Worm (Caenorhabditis elegans) whole organism, early embryonic: Measurements from ENCODE around the gene C32D5.10.

Source experiments
- B0310.2 ChIP-seq: sonication (generic microtip); optimal IDR thresholded peaks from 2 replicates; lab custom pipeline; 2016; ENCODE audit warnings: mild to moderate bottlenecking, missing genetic modification characterization, missing compliant biosample characterization
- F13C5.2 ChIP-seq: sonication (generic microtip); optimal IDR thresholded peaks from 2 replicates; lab custom pipeline; 2017; ENCODE audit warnings: mild to moderate bottlenecking, missing genetic modification characterization, inconsistent platforms, missing compliant biosample characterization
- aly-1 ChIP-seq: sonication (generic microtip); optimal IDR thresholded peaks from 2 replicates; lab custom pipeline; 2016; ENCODE audit warnings: missing genetic modification characterization, missing compliant biosample characterization
- ama-1 ChIP-seq: fragments of 150-350 bp; optimal IDR thresholded peaks from 2 replicates; lab custom pipeline; 2014
- ceh-13 ChIP-seq: fragments of 200-800 bp; sonication (Bioruptor generic); optimal IDR thresholded peaks from 2 replicates; lab custom pipeline; 2018; ENCODE audit warnings: mild to moderate bottlenecking, missing genetic modification characterization, missing compliant biosample characterization
- ceh-36 ChIP-seq: sonication (generic microtip); optimal IDR thresholded peaks from 2 replicates; lab custom pipeline; 2016; ENCODE audit warnings: missing genetic modification characterization, inconsistent platforms, missing compliant biosample characterization
- ets-7 ChIP-seq: sonication (generic microtip); optimal IDR thresholded peaks from 2 replicates; lab custom pipeline; 2016; ENCODE audit warnings: missing genotype, missing genetic modification characterization, missing compliant biosample characterization
- flt-1 ChIP-seq: fragments of 200-800 bp; sonication (Bioruptor generic); IDR thresholded peaks from 2 replicates; pipeline ENCODE4 v1.3.6; 2022; ENCODE audit warnings: missing genetic modification characterization, missing compliant biosample characterization
- hmbx-1 ChIP-seq: sonication (generic microtip); optimal IDR thresholded peaks from 2 replicates; lab custom pipeline; 2016; ENCODE audit warnings: mild to moderate bottlenecking, missing genetic modification characterization, missing compliant biosample characterization
- hmg-4 ChIP-seq: fragments of 200-800 bp; sonication (Bioruptor generic); optimal IDR thresholded peaks from 2 replicates; lab custom pipeline; 2018; ENCODE audit warnings: mild to moderate bottlenecking, missing genetic modification characterization, missing compliant biosample characterization
- hnd-1 ChIP-seq: sonication (generic microtip); optimal IDR thresholded peaks from 2 replicates; lab custom pipeline; 2016; ENCODE audit warnings: missing genetic modification characterization, missing compliant biosample characterization
- pes-1 ChIP-seq: fragments of 200-800 bp; sonication (Bioruptor generic); IDR thresholded peaks from 2 replicates; pipeline ENCODE4 v1.3.6; 2022; ENCODE audit warnings: missing genetic modification reagents, missing genetic modification characterization, missing compliant biosample characterization
- scrt-1 ChIP-seq: fragments of 200-800 bp; sonication (Bioruptor generic); IDR thresholded peaks from 2 replicates; pipeline ENCODE4 v1.3.6; 2022; ENCODE audit warnings: missing genetic modification characterization, missing compliant biosample characterization
- sea-1 ChIP-seq: fragments of 200-800 bp; sonication (Bioruptor generic); conservative IDR thresholded peaks from 2 replicates; pipeline ENCODE4 v1.3.6; 2022; ENCODE audit warnings: missing genetic modification characterization, missing compliant biosample characterization
- tbx-11 ChIP-seq: fragments of 200-800 bp; sonication (Bioruptor generic); IDR thresholded peaks from 2 replicates; pipeline ENCODE4 v1.3.6; 2022; ENCODE audit warnings: missing genetic modification characterization, missing compliant biosample characterization
- tbx-37 ChIP-seq: fragments of 200-800 bp; sonication (Bioruptor generic); conservative IDR thresholded peaks from 2 replicates; pipeline ENCODE4 v1.3.6; 2022; ENCODE audit warnings: missing genetic modification reagents, missing genetic modification characterization, missing compliant biosample characterization
- tra-4 ChIP-seq: sonication (generic microtip); optimal IDR thresholded peaks from 2 replicates; lab custom pipeline; 2017; ENCODE audit warnings: missing genetic modification characterization, missing compliant biosample characterization

The C32D5.10 gene

DNA sequence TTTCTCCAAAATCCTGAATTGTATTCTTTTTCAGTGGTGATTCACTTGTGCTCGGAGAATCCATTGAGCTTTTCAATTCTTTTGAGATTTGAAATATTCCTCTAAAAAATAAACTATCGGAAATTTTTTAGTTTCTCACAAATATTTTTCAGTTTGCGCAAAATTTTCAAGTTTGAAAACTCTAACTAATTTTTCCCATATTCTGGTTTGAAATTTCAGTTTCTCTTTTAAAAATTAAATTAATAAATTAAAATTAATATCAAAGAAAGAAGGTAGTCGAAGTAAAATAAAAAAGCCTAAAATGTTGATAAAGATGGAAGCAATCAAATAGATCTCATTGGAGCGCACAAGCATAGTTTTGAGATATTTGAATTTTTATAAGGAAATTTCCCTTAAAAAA, at the start of gene C32D5.10:
Gene C32D5.10, minus strand, starts transcription at position 101 of the 400 bp plus-strand sequence.
- TF ChIP-seq ama-1 (lab: Kevin White, UChicago) = no peak
- no peak for TF ChIP-seq tra-4 (tag; lab: Kevin White, UChicago)
- TF ChIP-seq aly-1 (tag; lab: Kevin White, UChicago) = no peak
- TF ChIP-seq B0310.2 (tag; lab: Kevin White, UChicago) = no peak
- TF ChIP-seq ceh-13 = no peak
- TF ChIP-seq F13C5.2 = no peak
- no peak for TF ChIP-seq hmg-4
- TF ChIP-seq pes-1 (GFP tag; lab: Robert Waterston, UW) = no peak
- no peak for TF ChIP-seq tbx-37 (GFP tag; lab: Robert Waterston, UW)
- no peak for TF ChIP-seq hnd-1 (tag; lab: Kevin White, UChicago)
- TF ChIP-seq hmbx-1 (tag; lab: Kevin White, UChicago) = no peak

DNA sequence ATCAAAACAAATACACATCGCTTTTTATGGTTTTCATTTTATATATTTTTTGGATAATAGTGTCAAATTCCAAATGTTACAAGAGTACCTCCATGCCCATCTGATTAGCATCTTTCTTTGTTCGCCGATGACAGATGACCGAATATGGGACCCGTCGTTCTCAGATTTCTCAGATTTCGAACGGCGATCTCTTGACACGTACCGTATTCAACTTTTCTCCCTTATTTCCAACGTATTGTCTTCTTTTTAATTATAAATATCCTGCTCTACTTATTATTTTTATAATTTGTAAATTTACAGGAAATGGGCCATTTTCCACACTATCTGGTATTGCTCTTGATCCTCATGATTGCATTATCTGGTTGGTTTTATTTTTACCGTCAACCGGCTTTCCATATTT, 46.6 kb upstream of the C32D5.10 start, which contains the start of gene zig-10:
Gene zig-10, plus strand, starts transcription at position 301 of the 400 bp plus-strand sequence.
- TF ChIP-seq F13C5.2 (no peak), pes-1 (GFP tag; lab: Robert Waterston, UW) (no peak), tbx-37 (GFP tag; lab: Robert Waterston, UW) (no peak), ama-1 (lab: Kevin White, UChicago) (no peak), tra-4 (tag; lab: Kevin White, UChicago) (no peak)

DNA sequence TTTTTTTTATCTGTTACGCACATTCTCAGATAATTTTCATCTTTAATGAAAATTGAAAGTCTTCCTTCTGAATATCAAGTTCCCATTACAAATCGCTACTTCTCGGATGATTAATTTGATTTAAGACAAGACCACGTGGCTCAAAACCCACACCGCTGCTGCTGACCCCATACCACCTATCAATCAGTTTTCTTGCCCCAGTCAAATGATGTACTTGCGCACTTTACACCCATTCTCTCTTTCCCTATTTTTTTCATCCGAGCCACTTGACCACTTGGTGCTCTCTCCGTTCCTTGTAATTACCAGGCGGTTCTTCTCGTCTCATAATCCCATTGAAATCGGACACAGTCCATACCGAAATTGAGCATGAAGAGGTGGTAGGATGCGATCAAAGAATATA, 42.2 kb upstream of the C32D5.10 start:
- no peak for TF ChIP-seq tra-4 (tag; lab: Kevin White, UChicago)
- TF ChIP-seq hmbx-1 (tag; lab: Kevin White, UChicago) = no peak
- TF ChIP-seq flt-1 = no peak
- no peak for TF ChIP-seq ceh-13
- no peak for TF ChIP-seq hnd-1 (tag; lab: Kevin White, UChicago)
- no peak for TF ChIP-seq tbx-37 (GFP tag; lab: Robert Waterston, UW)
- TF ChIP-seq aly-1 (tag; lab: Kevin White, UChicago) = no peak
- TF ChIP-seq sea-1 = no peak
- no peak for TF ChIP-seq ceh-36 (tag; lab: Kevin White, UChicago)
- TF ChIP-seq tbx-11 (GFP tag; lab: Robert Waterston, UW) = no peak
- no peak for TF ChIP-seq F13C5.2
- no peak for TF ChIP-seq pes-1 (GFP tag; lab: Robert Waterston, UW)
- TF ChIP-seq B0310.2 (tag; lab: Kevin White, UChicago) = no peak
- TF ChIP-seq ets-7 (tag; lab: Kevin White, UChicago) = no peak

DNA sequence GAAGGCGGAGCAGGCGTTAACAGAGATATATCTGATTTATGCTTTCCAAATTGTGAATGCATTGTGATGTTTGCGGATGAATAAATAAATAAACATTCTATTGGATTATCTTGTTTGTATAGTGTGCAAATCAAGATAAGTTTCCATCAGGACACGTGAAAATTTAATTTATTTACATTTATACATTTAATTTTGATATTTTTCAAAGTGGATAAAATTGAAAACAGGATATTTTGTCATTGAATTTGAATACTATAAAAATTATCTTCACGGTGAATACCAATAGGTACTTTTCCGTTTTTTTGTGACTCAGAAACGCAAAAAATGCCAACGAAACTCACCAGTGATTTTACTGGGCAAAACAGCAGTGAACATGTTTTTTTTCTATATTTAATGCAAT, 39.4 kb upstream of the C32D5.10 start, which contains the start of gene F58F12.3:
Gene F58F12.3, minus strand, starts transcription at position 101 of the 400 bp plus-strand sequence.
- no peak for TF ChIP-seq ets-7 (tag; lab: Kevin White, UChicago)
- no peak for TF ChIP-seq scrt-1 (GFP tag; lab: Robert Waterston, UW)
- TF ChIP-seq hnd-1 (tag; lab: Kevin White, UChicago) = no peak
- TF ChIP-seq B0310.2 (tag; lab: Kevin White, UChicago) = no peak
- TF ChIP-seq sea-1 = no peak
- TF ChIP-seq ceh-13 = no peak
- TF ChIP-seq hmg-4 = no peak
- no peak for TF ChIP-seq tbx-11 (GFP tag; lab: Robert Waterston, UW)
- TF ChIP-seq flt-1 = no peak
- no peak for TF ChIP-seq pes-1 (GFP tag; lab: Robert Waterston, UW)
- no peak for TF ChIP-seq ama-1 (lab: Kevin White, UChicago)
- TF ChIP-seq ceh-36 (tag; lab: Kevin White, UChicago) = no peak
- no peak for TF ChIP-seq hmbx-1 (tag; lab: Kevin White, UChicago)
- no peak for TF ChIP-seq tbx-37 (GFP tag; lab: Robert Waterston, UW)
- no peak for TF ChIP-seq tra-4 (tag; lab: Kevin White, UChicago)
- TF ChIP-seq F13C5.2 = no peak

DNA sequence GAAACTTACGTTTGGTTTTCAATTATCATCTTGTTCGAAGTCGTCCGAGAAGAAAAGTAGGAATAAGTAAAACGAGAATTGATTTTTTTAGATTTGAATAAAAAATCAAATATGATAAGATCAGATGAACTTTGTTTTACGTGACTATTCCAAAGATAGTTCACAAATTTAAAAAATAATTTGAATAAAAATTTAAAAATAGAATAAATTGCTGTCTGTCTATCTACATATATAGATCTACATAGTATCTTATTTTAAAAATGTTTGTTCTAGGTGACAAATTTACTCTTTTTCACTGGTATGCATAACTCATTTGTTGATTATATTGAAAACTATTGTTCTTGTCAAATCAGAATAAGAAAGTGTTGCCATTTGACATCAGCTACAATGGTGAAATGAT, 36.1 kb upstream of the C32D5.10 start, which contains the start of gene F58F12.2:
Gene F58F12.2, minus strand, starts transcription at position 101 of the 400 bp plus-strand sequence.
- no peak for TF ChIP-seq ceh-36 (tag; lab: Kevin White, UChicago)
- no peak for TF ChIP-seq scrt-1 (GFP tag; lab: Robert Waterston, UW)
- TF ChIP-seq ets-7 (tag; lab: Kevin White, UChicago) = no peak
- TF ChIP-seq tbx-37 (GFP tag; lab: Robert Waterston, UW) = no peak
- TF ChIP-seq F13C5.2 = no peak
- TF ChIP-seq hmg-4 = no peak
- TF ChIP-seq hmbx-1 (tag; lab: Kevin White, UChicago) = no peak
- no peak for TF ChIP-seq tra-4 (tag; lab: Kevin White, UChicago)
- TF ChIP-seq sea-1 = no peak
- no peak for TF ChIP-seq hnd-1 (tag; lab: Kevin White, UChicago)
- TF ChIP-seq flt-1 = no peak
- no peak for TF ChIP-seq tbx-11 (GFP tag; lab: Robert Waterston, UW)

DNA sequence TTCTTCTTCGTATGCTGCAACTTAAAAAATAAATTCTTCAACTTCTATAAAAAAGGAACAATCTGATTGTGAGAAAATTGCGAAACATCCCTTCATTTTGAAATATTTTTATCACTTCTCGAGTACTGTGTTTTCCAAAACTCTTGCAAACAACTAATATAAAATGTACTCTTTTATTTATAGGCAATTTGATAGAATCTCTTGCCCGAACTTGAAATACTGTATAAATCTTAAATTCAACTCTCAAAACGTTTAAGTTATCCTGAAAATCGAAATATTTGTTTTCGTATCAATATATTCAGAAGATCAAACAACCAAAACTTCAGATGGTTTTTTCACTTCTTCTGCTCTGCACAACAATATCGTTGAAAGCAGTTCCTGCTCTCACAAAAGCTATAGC, 34.7 kb upstream of the C32D5.10 start, which contains the start of gene F58F12.4:
Gene F58F12.4, plus strand, starts transcription at position 301 of the 400 bp plus-strand sequence.
- TF ChIP-seq aly-1 (tag; lab: Kevin White, UChicago) (no peak), ceh-36 (tag; lab: Kevin White, UChicago) (no peak), tra-4 (tag; lab: Kevin White, UChicago) (no peak), ets-7 (tag; lab: Kevin White, UChicago) (no peak), flt-1 (no peak), hmbx-1 (tag; lab: Kevin White, UChicago) (no peak), ceh-13 (no peak), scrt-1 (GFP tag; lab: Robert Waterston, UW) (no peak), ama-1 (lab: Kevin White, UChicago) (no peak), B0310.2 (tag; lab: Kevin White, UChicago) (no peak), tbx-37 (GFP tag; lab: Robert Waterston, UW) (no peak), hmg-4 (no peak), F13C5.2 (no peak), tbx-11 (GFP tag; lab: Robert Waterston, UW) (no peak), hnd-1 (tag; lab: Kevin White, UChicago) (no peak), sea-1 (no peak), pes-1 (GFP tag; lab: Robert Waterston, UW) (no peak)

DNA sequence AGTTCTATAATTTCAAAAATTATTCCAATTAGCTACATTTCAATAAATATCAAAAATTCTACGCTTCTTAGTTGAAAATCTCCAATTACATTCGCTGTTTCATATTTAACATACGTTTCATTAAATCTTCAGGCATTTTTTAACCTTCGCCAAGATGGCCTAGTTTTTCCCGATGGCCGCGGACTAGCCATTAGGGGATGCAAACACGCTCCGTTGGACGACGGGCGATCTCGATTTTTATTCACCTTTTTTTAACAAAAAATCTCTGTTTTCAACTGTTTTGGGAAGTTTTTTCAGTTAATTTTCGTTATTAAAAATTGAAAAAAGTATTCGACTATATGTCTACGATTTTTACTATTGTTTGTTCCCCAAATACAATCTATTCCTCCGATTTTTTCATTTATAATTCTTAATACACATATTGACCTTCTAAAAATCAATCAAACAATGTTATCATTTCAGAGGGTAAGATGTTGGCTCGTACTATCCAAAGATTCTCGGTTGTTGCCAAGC, 31.5 kb upstream of the C32D5.10 start, which contains the start of gene F58F12.1:
Gene F58F12.1, plus strand, starts transcription at position 463 of the 513 bp plus-strand sequence.
- TF ChIP-seq ceh-13 = no peak
- TF ChIP-seq flt-1 = no peak
- no peak for TF ChIP-seq sea-1
- no peak for TF ChIP-seq hmbx-1 (tag; lab: Kevin White, UChicago)
- peak; percentile 52 for TF ChIP-seq F13C5.2
- TF ChIP-seq tra-4 (tag; lab: Kevin White, UChicago) = no peak
- no peak for TF ChIP-seq ceh-36 (tag; lab: Kevin White, UChicago)
- peak; percentile 38; the same call in 1 of the 2 replicates for TF ChIP-seq tbx-37 (GFP tag; lab: Robert Waterston, UW)
- TF ChIP-seq tbx-11 (GFP tag; lab: Robert Waterston, UW) = no peak
